Worm (Caenorhabditis elegans) whole organism, midembryonic: ENCODE measurements around the gene F07C4.6.

ENCODE experiments used
- T22C8.4 ChIP-seq: fragments of 200-800 bp; sonication (Bioruptor generic); IDR thresholded peaks from 2 replicates; pipeline ENCODE4 v1.3.6; 2022; ENCODE audit warnings: missing genetic modification characterization, missing compliant biosample characterization
- cog-1 ChIP-seq: sonication (generic microtip); optimal IDR thresholded peaks from 2 replicates; lab custom pipeline; 2016; ENCODE audit warnings: missing genetic modification characterization, missing compliant biosample characterization
- flt-1 ChIP-seq: fragments of 200-800 bp; sonication (Bioruptor generic); IDR thresholded peaks from 2 replicates; pipeline ENCODE4 v1.3.6; 2022; ENCODE audit warnings: missing genetic modification characterization, missing compliant biosample characterization
- klf-2 ChIP-seq: fragments of 200-800 bp; sonication (Bioruptor generic); conservative IDR thresholded peaks from 2 replicates; pipeline ENCODE4 v1.3.6; 2022; ENCODE audit warnings: missing genetic modification reagents, missing genetic modification characterization, missing compliant biosample characterization
- med-1 ChIP-seq: sonication (generic microtip); optimal IDR thresholded peaks from 2 replicates; lab custom pipeline; 2017; ENCODE audit warnings: missing genetic modification characterization, mild to moderate bottlenecking, missing compliant biosample characterization, antibody characterized with exemption, missing genetic modification reagents; ENCODE audit not compliant: insufficient read depth
- tab-1 ChIP-seq: fragments of 200-800 bp; sonication (Bioruptor generic); IDR thresholded peaks from 2 replicates; pipeline ENCODE4 v1.3.6; 2022; ENCODE audit warnings: missing genetic modification characterization, missing compliant biosample characterization
- ztf-23 ChIP-seq: fragments of 200-800 bp; sonication (Bioruptor generic); IDR thresholded peaks from 2 replicates; pipeline ENCODE4 v1.3.6; 2022; ENCODE audit warnings: missing genetic modification reagents, missing genetic modification characterization, missing compliant biosample characterization

- TF ChIP-seq flt-1 (GFP tag; lab: Robert Waterston, UW): no peak
- TF ChIP-seq klf-2 (GFP tag; lab: Robert Waterston, UW): no peak
- TF ChIP-seq ztf-23 (GFP tag; lab: Robert Waterston, UW): no peak
- TF ChIP-seq tab-1 (GFP tag; lab: Robert Waterston, UW): no peak
- TF ChIP-seq med-1 (GFP tag; lab: Kevin White, UChicago): no peak
- TF ChIP-seq cog-1 (tag; lab: Kevin White, UChicago): no peak
- no peak for TF ChIP-seq T22C8.4 (GFP tag; lab: Robert Waterston, UW)
Observed at ce11 chrV:7667940-7668339, 41.3 kb downstream of the F07C4.6 start, which contains the start of gene C12D5.5.
